Worm (Caenorhabditis elegans) whole organism, L4 larva: ENCODE results near the gene F13H10.5.
A peak's percentile ranks its signal among the peaks of the same experiment; 100 is the strongest.

Experiments used
- F37D6.2 ChIP-seq: sonication (generic microtip); optimal IDR thresholded peaks from 2 replicates; lab custom pipeline; 2016; ENCODE audit warnings: mild to moderate bottlenecking, missing genetic modification characterization, missing compliant biosample characterization
- F49E8.2 ChIP-seq: sonication (generic microtip); optimal IDR thresholded peaks from 2 replicates; lab custom pipeline; 2016; ENCODE audit warnings: missing compliant biosample characterization, mild to moderate bottlenecking, missing genetic modification characterization, borderline replicate concordance
- T26A8.4 ChIP-seq: fragments of 200-800 bp; sonication (Bioruptor generic); IDR thresholded peaks from 2 replicates; pipeline ENCODE4 v1.3.6; 2022; ENCODE audit warnings: missing genetic modification characterization, missing compliant biosample characterization
- Y48G9A.11 ChIP-seq: fragments of 200-800 bp; sonication (Bioruptor generic); IDR thresholded peaks from 2 replicates; pipeline ENCODE4 v1.3.6; 2022; ENCODE audit warnings: missing genetic modification reagents, missing genetic modification characterization, missing compliant biosample characterization
- Y5F2A.4 ChIP-seq: fragments of 200-800 bp; sonication (Bioruptor generic); optimal IDR thresholded peaks from 2 replicates; lab custom pipeline; 2018; ENCODE audit warnings: mild to moderate bottlenecking, missing genetic modification characterization, missing compliant biosample characterization
- ZK546.5 ChIP-seq, 2 experiments: sonication (generic microtip); optimal IDR thresholded peaks; 2 replicates each; lab custom pipeline; 2017; ENCODE audit warnings: missing biosample characterization in 2 of 2, missing genetic modification characterization in 2 of 2
- ama-1 ChIP-seq: fragments of 150-350 bp; optimal IDR thresholded peaks from 2 replicates; lab custom pipeline; 2014; ENCODE audit warnings: inconsistent platforms, mixed read lengths
- ceh-20 ChIP-seq: fragments of 200-800 bp; sonication (Bioruptor generic); IDR thresholded peaks from 2 replicates; pipeline ENCODE4 v1.3.6; 2022; ENCODE audit warnings: missing genetic modification reagents, missing genetic modification characterization, missing compliant biosample characterization
- ceh-82 ChIP-seq: sonication (generic microtip); optimal IDR thresholded peaks from 2 replicates; lab custom pipeline; 2017; ENCODE audit warnings: missing biosample characterization, missing genetic modification characterization
- daf-12 ChIP-seq: fragments of 150-350 bp; optimal IDR thresholded peaks from 2 replicates; lab custom pipeline; 2014; ENCODE audit warnings: missing biosample characterization, missing genetic modification reagents, missing genetic modification characterization
- daf-16 ChIP-seq, 3 experiments: sonication (generic microtip); optimal IDR thresholded peaks; 2 replicates each; lab custom pipeline; 2016 to 2017; ENCODE audit warnings: missing genetic modification characterization in 3 of 3, missing genetic modification reagents in 3 of 3, mild to moderate bottlenecking in 2 of 3, missing compliant biosample characterization in 2 of 3, missing biosample characterization in 1 of 3, moderate library complexity in 1 of 3
- daf-8 ChIP-seq: fragments of 200-800 bp; sonication (Bioruptor generic); IDR thresholded peaks from 2 replicates; pipeline ENCODE4 v1.3.6; 2022; ENCODE audit warnings: missing genetic modification characterization, missing compliant biosample characterization
- dmd-6 ChIP-seq: fragments of 200-800 bp; sonication (Bioruptor generic); IDR thresholded peaks from 2 replicates; pipeline ENCODE4 v1.3.6; 2022; ENCODE audit warnings: missing genetic modification reagents, missing genetic modification characterization, missing compliant biosample characterization
- dmd-8 ChIP-seq: fragments of 200-800 bp; sonication (Bioruptor generic); IDR thresholded peaks from 2 replicates; pipeline ENCODE4 v1.3.6; 2022; ENCODE audit warnings: missing genetic modification characterization, missing compliant biosample characterization
- dpl-1 ChIP-seq: fragments of 150-350 bp; optimal IDR thresholded peaks from 2 replicates; lab custom pipeline; 2014; ENCODE audit warnings: missing biosample characterization, missing genetic modification reagents, missing genetic modification characterization
- dve-1 ChIP-seq: sonication (generic microtip); optimal IDR thresholded peaks from 2 replicates; lab custom pipeline; 2017; ENCODE audit warnings: antibody characterized with exemption, mild to moderate bottlenecking, missing genetic modification characterization, missing compliant biosample characterization; ENCODE audit not compliant: insufficient read depth
- gei-8 ChIP-seq: fragments of 200-800 bp; sonication (Bioruptor generic); optimal IDR thresholded peaks from 2 replicates; lab custom pipeline; 2018; ENCODE audit warnings: mild to moderate bottlenecking, missing genetic modification characterization, missing compliant biosample characterization
- hlh-30 ChIP-seq: sonication (generic microtip); optimal IDR thresholded peaks from 2 replicates; lab custom pipeline; 2017; ENCODE audit warnings: antibody characterized with exemption, mild to moderate bottlenecking, missing genetic modification characterization, missing compliant biosample characterization; ENCODE audit not compliant: insufficient read depth
- hmg-1.1 ChIP-seq: fragments of 200-800 bp; sonication (Bioruptor generic); IDR thresholded peaks from 2 replicates; pipeline ENCODE4 v1.3.6; 2022; ENCODE audit warnings: missing genetic modification reagents, missing genetic modification characterization, missing compliant biosample characterization
- jun-1 ChIP-seq: fragments of 150-350 bp; optimal IDR thresholded peaks from 2 replicates; lab custom pipeline; 2014; ENCODE audit warnings: missing biosample characterization, missing genetic modification reagents, missing genetic modification characterization
- lin-38 ChIP-seq: fragments of 200-800 bp; sonication (Bioruptor generic); IDR thresholded peaks from 2 replicates; pipeline ENCODE4 v1.3.6; 2022; ENCODE audit warnings: missing genetic modification reagents, missing genetic modification characterization, missing compliant biosample characterization
- mdl-1 ChIP-seq, 2 experiments: fragments of 150-350 bp in 1 of 2; sonication (generic microtip) in 1 of 2; optimal IDR thresholded peaks; 2 replicates each; lab custom pipeline; 2014 to 2017; ENCODE audit warnings: missing biosample characterization in 2 of 2, missing genetic modification characterization in 2 of 2
- mdt-29 ChIP-seq: fragments of 200-800 bp; sonication (Bioruptor generic); IDR thresholded peaks from 2 replicates; pipeline ENCODE4 v1.3.6; 2022; ENCODE audit warnings: missing genetic modification reagents, missing genetic modification characterization, missing compliant biosample characterization
- mep-1 ChIP-seq: fragments of 150-350 bp; sonication (generic microtip); optimal IDR thresholded peaks from 3 replicates; lab custom pipeline; 2014; ENCODE audit warnings: missing biosample characterization, missing genetic modification characterization
- mxl-3 ChIP-seq: fragments of 200-800 bp; sonication (Bioruptor generic); optimal IDR thresholded peaks from 2 replicates; lab custom pipeline; 2018; ENCODE audit warnings: mild to moderate bottlenecking, missing genetic modification characterization, missing compliant biosample characterization
- nhr-102 ChIP-seq: sonication (generic microtip); optimal IDR thresholded peaks from 2 replicates; lab custom pipeline; 2016; ENCODE audit warnings: mild to moderate bottlenecking, missing genetic modification characterization, moderate library complexity, missing compliant biosample characterization
- nhr-28 ChIP-seq: fragments of 150-350 bp; optimal IDR thresholded peaks from 2 replicates; lab custom pipeline; 2014; ENCODE audit warnings: missing biosample characterization, missing genetic modification characterization
- nhr-6 ChIP-seq: fragments of 150-350 bp; optimal IDR thresholded peaks from 2 replicates; lab custom pipeline; 2014; ENCODE audit warnings: missing biosample characterization, missing genetic modification characterization
- pha-4 ChIP-seq, 2 experiments: fragments of 150-350 bp in 1 of 2; fragments of 200-800 bp in 1 of 2; sonication (Bioruptor generic) in 1 of 2; IDR thresholded peaks in 1 of 2; optimal IDR thresholded peaks in 1 of 2; 2 replicates each; pipeline versions ENCODE4 v1.3.6 to Lab custom; 2014 to 2022; ENCODE audit warnings: missing genetic modification characterization in 2 of 2, missing genetic modification reagents in 2 of 2, missing biosample characterization in 1 of 2, missing compliant biosample characterization in 1 of 2
- php-3 ChIP-seq: fragments of 200-800 bp; sonication (Bioruptor generic); IDR thresholded peaks from 2 replicates; pipeline ENCODE4 v1.3.6; 2022; ENCODE audit warnings: missing genetic modification reagents, missing genetic modification characterization, missing compliant biosample characterization
- rbr-2 ChIP-seq: sonication (generic microtip); optimal IDR thresholded peaks from 2 replicates; lab custom pipeline; 2016; ENCODE audit warnings: missing genotype, missing genetic modification characterization, missing compliant biosample characterization
- saeg-2 ChIP-seq: fragments of 200-800 bp; sonication (Bioruptor generic); IDR thresholded peaks from 2 replicates; pipeline ENCODE4 v1.3.6; 2022; ENCODE audit warnings: missing genetic modification reagents, missing genetic modification characterization, missing compliant biosample characterization
- spr-3 ChIP-seq: fragments of 200-800 bp; sonication (Bioruptor generic); optimal IDR thresholded peaks from 2 replicates; lab custom pipeline; 2018; ENCODE audit warnings: mild to moderate bottlenecking, missing genetic modification characterization, missing compliant biosample characterization
- tra-1 ChIP-seq: fragments of 200-800 bp; sonication (Bioruptor generic); IDR thresholded peaks from 2 replicates; pipeline ENCODE4 v1.3.6; 2022; ENCODE audit warnings: missing genetic modification reagents, missing genetic modification characterization, missing compliant biosample characterization
- unc-130 ChIP-seq: sonication (generic microtip); optimal IDR thresholded peaks from 2 replicates; lab custom pipeline; 2016; ENCODE audit warnings: missing genetic modification reagents, missing genetic modification characterization, missing compliant biosample characterization
- unc-39 ChIP-seq: sonication (generic microtip); optimal IDR thresholded peaks from 2 replicates; lab custom pipeline; 2017; ENCODE audit warnings: missing biosample characterization, missing genetic modification characterization
- unc-62 ChIP-seq, 3 experiments: fragments of 150-350 bp in 1 of 3; sonication (generic microtip); optimal IDR thresholded peaks in 2 of 3; peaks in 1 of 3; 1 replicate in 1 of 3; 2 replicates in 2 of 3; lab custom pipeline; 2014 to 2017; ENCODE audit warnings: missing biosample characterization in 3 of 3, missing genetic modification characterization in 3 of 3, missing genetic modification reagents in 3 of 3, missing genotype in 1 of 3
- vab-7 ChIP-seq: fragments of 200-800 bp; sonication (Bioruptor generic); IDR thresholded peaks from 2 replicates; pipeline ENCODE4 v1.3.6; 2022; ENCODE audit warnings: missing genetic modification reagents, missing genetic modification characterization, missing compliant biosample characterization
- zfp-3 ChIP-seq: fragments of 200-800 bp; sonication (Bioruptor generic); conservative IDR thresholded peaks from 2 replicates; pipeline ENCODE4 v1.3.6; 2022; ENCODE audit warnings: missing genetic modification reagents, missing genetic modification characterization, missing compliant biosample characterization
- zip-2 ChIP-seq: fragments of 150-350 bp; optimal IDR thresholded peaks from 2 replicates; lab custom pipeline; 2014; ENCODE audit warnings: missing biosample characterization, missing genetic modification characterization
- ztf-7 ChIP-seq: fragments of 150-350 bp; optimal IDR thresholded peaks from 2 replicates; lab custom pipeline; 2014; ENCODE audit warnings: missing biosample characterization, missing genetic modification characterization

Gene F13H10.5

ce11 chrIV:11008255-11008654 lies 17.5 kb downstream of the F13H10.5 start:
- TF ChIP-seq nhr-28 (tag; lab: Kevin White, UChicago) (peak; percentile 29), dmd-6 (peak; percentile 18; the same call in 1 of the 2 replicates), hlh-30 (peak; percentile 70), daf-12 (no peak), hmg-1.1 (GFP tag; lab: Robert Waterston, UW) (0 out of 2 replicates have a peak, but pooled peaks have one; percentile 38), daf-16 (GFP tag; optimal IDR thresholded peaks at IDR 0.05; lab: Kevin White, UChicago) (no peak), daf-16 (tag; optimal IDR thresholded peaks at IDR 0.05; lab: Kevin White, UChicago) (no peak), dve-1 (tag; lab: Kevin White, UChicago) (peak; percentile 29), mep-1 (peak; percentile 14), pha-4 (GFP tag; IDR thresholded peaks at IDR 0.05; lab: Robert Waterston, UW) (no peak), pha-4 (tag; optimal IDR thresholded peaks at IDR 0.05; lab: Kevin White, UChicago) (peak; percentile 15)

ce11 chrIV:11008996-11009395 lies 18.2 kb downstream of the F13H10.5 start, which contains the start of gene F13H10.6:
Gene F13H10.6, plus strand, starts transcription at chrIV:11009296.
- peak in 1 of 2 experiments; percentile 64 for TF ChIP-seq unc-62 (GFP tag; optimal IDR thresholded peaks at IDR 0.05 in 1 of 2; lab: Kevin White, UChicago)
- no peak for TF ChIP-seq unc-62 (tag; optimal IDR thresholded peaks at IDR 0.05; lab: Kevin White, UChicago)
- no peak for TF ChIP-seq ZK546.5 (tag; optimal IDR thresholded peaks at IDR 0.05; lab: Kevin White, UChicago)

DNA sequence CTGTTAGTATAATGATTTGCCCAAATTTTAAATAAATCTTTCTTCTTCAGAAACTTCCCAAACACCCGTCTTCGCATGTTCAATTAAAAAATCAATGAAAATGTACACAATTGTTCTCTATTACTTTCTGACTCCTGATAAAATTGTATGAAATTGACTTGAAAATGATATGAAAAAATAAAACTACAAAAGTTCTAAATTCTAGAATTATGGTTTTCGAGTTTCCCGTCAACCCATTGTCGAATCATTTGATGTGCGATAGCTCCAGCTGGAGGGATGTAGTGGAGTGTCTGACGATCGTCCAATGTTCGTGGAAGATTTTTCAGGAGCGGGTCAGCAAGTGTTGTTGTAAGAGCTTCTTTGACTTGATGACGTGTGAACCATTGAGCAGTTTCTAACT lies 19.1 kb downstream of the F13H10.5 start:
- TF ChIP-seq mep-1 (no peak), nhr-6 (tag; lab: Kevin White, UChicago) (no peak), unc-130 (no peak), daf-16 (GFP tag; optimal IDR thresholded peaks at IDR 0.05; lab: Kevin White, UChicago) (no peak), daf-16 (tag; optimal IDR thresholded peaks at IDR 0.05; lab: Kevin White, UChicago) (no peak), mdl-1 (tag; optimal IDR thresholded peaks at IDR 0.05; lab: Kevin White, UChicago) (no peak), tra-1 (GFP tag; lab: Robert Waterston, UW) (no peak), zip-2 (tag; lab: Kevin White, UChicago) (no peak), T26A8.4 (GFP tag; lab: Robert Waterston, UW) (0 out of 2 replicates have a peak, but pooled peaks have one; percentile 7), unc-62 (GFP tag; optimal IDR thresholded peaks at IDR 0.05 in 1 of 2; lab: Kevin White, UChicago) (peak in 1 of 2 experiments; percentile 96), unc-62 (tag; optimal IDR thresholded peaks at IDR 0.05; lab: Kevin White, UChicago) (no peak), ceh-20 (GFP tag; lab: Robert Waterston, UW) (no peak), F49E8.2 (tag; lab: Kevin White, UChicago) (no peak), Y48G9A.11 (GFP tag; lab: Robert Waterston, UW) (no peak), gei-8 (no peak), php-3 (no peak), F37D6.2 (tag; lab: Kevin White, UChicago) (no peak), spr-3 (GFP tag; lab: Kevin White, UChicago) (no peak)

ce11 chrIV:11011920-11012319 lies 21.1 kb downstream of the F13H10.5 start, which contains the start of gene ndx-9:
Gene ndx-9, minus strand, starts transcription at chrIV:11012020.
- TF ChIP-seq lin-38 (GFP tag; lab: Robert Waterston, UW) (peak; percentile 32; the same call in 1 of the 2 replicates), unc-39 (tag; lab: Kevin White, UChicago) (no peak), daf-8 (GFP tag; lab: Robert Waterston, UW) (no peak)

ce11 chrIV:11015881-11016280 lies 25.1 kb downstream of the F13H10.5 start, which contains the start of gene F13H10.3:
Gene F13H10.3, minus strand, starts transcription at chrIV:11015953.
- TF ChIP-seq vab-7 (GFP tag; lab: Robert Waterston, UW) (no peak), spr-3 (GFP tag; lab: Kevin White, UChicago) (no peak), dmd-8 (GFP tag; lab: Robert Waterston, UW) (no peak), mdt-29 (GFP tag; lab: Robert Waterston, UW) (no peak), jun-1 (tag; lab: Kevin White, UChicago) (no peak), ztf-7 (tag; lab: Kevin White, UChicago) (no peak), nhr-102 (tag; lab: Kevin White, UChicago) (no peak), Y5F2A.4 (no peak), zfp-3 (GFP tag; lab: Robert Waterston, UW) (no peak), dmd-6 (peak; percentile 75), dpl-1 (GFP tag; lab: Kevin White, UChicago) (peak; percentile 6), nhr-6 (tag; lab: Kevin White, UChicago) (no peak), ama-1 (lab: Kevin White, UChicago) (no peak), ceh-20 (GFP tag; lab: Robert Waterston, UW) (no peak), mxl-3 (GFP tag; lab: Kevin White, UChicago) (peak; percentile 40), rbr-2 (no peak), ceh-82 (tag; lab: Kevin White, UChicago) (no peak), saeg-2 (GFP tag; lab: Robert Waterston, UW) (no peak), php-3 (no peak), pha-4 (GFP tag; IDR thresholded peaks at IDR 0.05; lab: Robert Waterston, UW) (no peak), pha-4 (tag; optimal IDR thresholded peaks at IDR 0.05; lab: Kevin White, UChicago) (no peak)
